Fruit fly (Drosophila melanogaster) whole organism, adult: ENCODE data around the gene qtc.
A peak's percentile ranks its signal among the peaks of the same experiment; 100 is the strongest.

ENCODE experiments used
- CG11617 ChIP-seq: fragments of 200-800 bp; sonication (Bioruptor generic); optimal IDR thresholded peaks from 2 replicates; lab custom pipeline; 2017; ENCODE audit warnings: mild to moderate bottlenecking, missing biosample characterization, missing genetic modification reagents, missing genetic modification characterization
- CG12768 ChIP-seq: fragments of 200-800 bp; sonication (Bioruptor generic); optimal IDR thresholded peaks from 2 replicates; lab custom pipeline; 2017; ENCODE audit warnings: missing biosample characterization, missing genetic modification characterization, mild to moderate bottlenecking, moderate library complexity, missing genetic modification reagents
- CG14711 ChIP-seq: fragments of 200-800 bp; sonication (Bioruptor generic); optimal IDR thresholded peaks from 2 replicates; lab custom pipeline; 2018; ENCODE audit warnings: missing biosample characterization, mild to moderate bottlenecking, missing genetic modification characterization, moderate library complexity
- CG1620 ChIP-seq: fragments of 200-800 bp; sonication (Bioruptor generic); optimal IDR thresholded peaks from 2 replicates; lab custom pipeline; 2016; ENCODE audit warnings: missing biosample characterization, missing genetic modification characterization
- CG33017 ChIP-seq: fragments of 200-800 bp; sonication (Bioruptor generic); optimal IDR thresholded peaks from 2 replicates; lab custom pipeline; 2018; ENCODE audit warnings: missing biosample characterization, mild to moderate bottlenecking, missing genetic modification characterization, moderate library complexity
- CG5204 ChIP-seq: fragments of 200-800 bp; sonication (Bioruptor generic); optimal IDR thresholded peaks from 2 replicates; lab custom pipeline; 2016; ENCODE audit warnings: missing biosample characterization, missing genetic modification characterization
- CG7045 ChIP-seq: fragments of 200-800 bp; sonication (Bioruptor generic); optimal IDR thresholded peaks from 2 replicates; lab custom pipeline; 2017; ENCODE audit warnings: missing biosample characterization, mild to moderate bottlenecking, missing genetic modification characterization
- CG7101 ChIP-seq: fragments of 200-800 bp; sonication (Bioruptor generic); optimal IDR thresholded peaks from 2 replicates; lab custom pipeline; 2018; ENCODE audit warnings: missing biosample characterization, mild to moderate bottlenecking, missing genetic modification characterization, moderate library complexity
- Clk ChIP-seq: fragments of 200-800 bp; sonication (Bioruptor generic); optimal IDR thresholded peaks from 2 replicates; lab custom pipeline; 2017; ENCODE audit warnings: missing biosample characterization, missing genetic modification characterization
- Crg-1 ChIP-seq: fragments of 200-800 bp; sonication (Bioruptor generic); optimal IDR thresholded peaks from 2 replicates; lab custom pipeline; 2016; ENCODE audit warnings: missing biosample characterization, missing genetic modification characterization
- Hr96 ChIP-seq: fragments of 200-800 bp; sonication (Bioruptor generic); optimal IDR thresholded peaks from 2 replicates; lab custom pipeline; 2016; ENCODE audit warnings: missing biosample characterization, missing genetic modification characterization
- Mnt ChIP-seq: fragments of 200-800 bp; sonication (Bioruptor generic); optimal IDR thresholded peaks from 2 replicates; lab custom pipeline; 2016; ENCODE audit warnings: missing biosample characterization, mild to moderate bottlenecking, missing genetic modification characterization
- bab1 ChIP-seq: fragments of 200-800 bp; sonication (Bioruptor generic); optimal IDR thresholded peaks from 3 replicates; lab custom pipeline; 2019; ENCODE audit warnings: missing biosample characterization, mild to moderate bottlenecking, missing genetic modification characterization, moderate library complexity
- cic ChIP-seq: fragments of 200-800 bp; sonication (Bioruptor generic); optimal IDR thresholded peaks from 2 replicates; lab custom pipeline; 2017; ENCODE audit warnings: missing biosample characterization, mild to moderate bottlenecking, missing genetic modification characterization, moderate library complexity
- cnc ChIP-seq, 2 experiments: fragments of >200 bp; optimal IDR thresholded peaks; 2 replicates each; lab custom pipeline; 2017
- kay ChIP-seq: fragments of 200-800 bp; sonication (Bioruptor generic); peaks from one replicate; lab custom pipeline; 2016; ENCODE audit warnings: missing biosample characterization, missing genetic modification characterization, borderline replicate concordance
- ovo ChIP-seq: fragments of 200-800 bp; sonication (Bioruptor generic); optimal IDR thresholded peaks from 2 replicates; lab custom pipeline; 2016; ENCODE audit warnings: missing biosample characterization, missing genetic modification characterization
- pad ChIP-seq: fragments of 200-800 bp; sonication (Bioruptor generic); optimal IDR thresholded peaks from 3 replicates; lab custom pipeline; 2017; ENCODE audit warnings: missing biosample characterization, missing genetic modification characterization, mild to moderate bottlenecking, moderate library complexity, missing genetic modification reagents
- tj ChIP-seq: fragments of 200-800 bp; sonication (Bioruptor generic); optimal IDR thresholded peaks from 3 replicates; lab custom pipeline; 2017; ENCODE audit warnings: missing biosample characterization, mild to moderate bottlenecking, missing genetic modification characterization, moderate library complexity
- toe ChIP-seq: fragments of 200-800 bp; sonication (Bioruptor generic); optimal IDR thresholded peaks from 2 replicates; lab custom pipeline; 2016; ENCODE audit warnings: missing biosample characterization, missing genetic modification characterization

Gene qtc

DNA sequence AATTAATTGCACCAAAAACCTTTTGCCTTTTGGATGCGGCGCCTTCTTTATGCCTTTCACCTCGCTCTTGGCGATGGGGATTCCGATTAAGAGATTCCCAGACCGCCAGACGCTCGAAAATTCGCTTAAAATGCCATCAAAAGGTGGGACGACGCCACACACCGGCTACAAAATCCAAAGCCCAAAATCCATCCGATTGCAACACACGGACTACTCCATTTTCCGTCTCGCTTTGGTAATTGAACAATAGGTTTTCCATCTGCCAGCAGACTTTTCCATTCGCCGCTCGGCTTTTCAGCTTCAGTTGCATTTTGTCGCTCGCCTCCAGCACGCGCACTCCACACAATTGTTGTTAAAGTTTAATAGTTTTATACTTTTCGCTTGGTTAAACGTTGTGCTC lies at the start of gene qtc:
Gene qtc (plus strand): TSS at position 301 of the 400 bp plus-strand sequence.
- TF ChIP-seq toe (GFP tag; lab: Kevin White, UChicago) (no peak), CG14711 (tag; lab: Kevin White, UChicago) (no peak), cic (GFP tag; lab: Kevin White, UChicago) (no peak), CG33017 (tag; lab: Kevin White, UChicago) (no peak), pad (GFP tag; lab: Kevin White, UChicago) (no peak), Mnt (GFP tag; lab: Kevin White, UChicago) (no peak), Hr96 (GFP tag; lab: Kevin White, UChicago) (no peak), CG12768 (no peak), CG11617 (GFP tag; lab: Kevin White, UChicago) (no peak)

dm6 chr2L:5020479-5020878 lies 40.1 kb upstream of the qtc start:
- TF ChIP-seq Clk: no peak
- TF ChIP-seq ovo (GFP tag; lab: Kevin White, UChicago): no peak
- peak; percentile 91 for TF ChIP-seq tj (GFP tag; lab: Kevin White, UChicago)
- TF ChIP-seq kay: no peak
- TF ChIP-seq CG7045 (GFP tag; lab: Kevin White, UChicago): no peak

- TF ChIP-seq kay (no peak), bab1 (no peak), Clk (no peak), ovo (GFP tag; lab: Kevin White, UChicago) (no peak), Crg-1 (no peak), cnc (optimal IDR thresholded peaks at IDR 0.05; lab: Kevin White, UChicago) (no peak)
These were observed 38.0 kb upstream of the qtc start for dm6 chr2L:5022602-5023001.

DNA sequence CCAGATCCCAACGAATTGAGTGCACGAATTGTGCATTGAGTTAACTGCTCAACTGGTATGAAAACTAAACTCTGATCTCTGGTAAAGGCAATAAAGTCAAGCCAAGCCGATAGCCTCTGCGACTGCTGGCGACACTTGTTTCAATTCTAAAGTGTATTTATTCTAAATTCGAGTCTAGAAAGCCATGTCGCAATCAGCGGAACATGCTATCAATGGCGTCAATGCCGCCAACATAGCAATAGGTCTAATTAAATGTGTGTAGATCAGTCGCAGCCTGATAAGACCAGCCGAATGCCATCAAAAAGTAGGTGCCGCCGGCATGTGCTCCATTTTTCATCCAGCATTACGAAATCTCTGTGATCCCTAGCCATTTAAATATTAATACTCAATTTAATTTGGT lies 35.1 kb upstream of the qtc start:
- TF ChIP-seq cic (GFP tag; lab: Kevin White, UChicago) (no peak), Clk (no peak), bab1 (no peak), Crg-1 (no peak), CG7101 (tag; lab: Kevin White, UChicago) (no peak), CG7045 (GFP tag; lab: Kevin White, UChicago) (no peak), kay (no peak), CG1620 (GFP tag; lab: Kevin White, UChicago) (no peak), toe (GFP tag; lab: Kevin White, UChicago) (no peak), Hr96 (GFP tag; lab: Kevin White, UChicago) (no peak), CG11617 (GFP tag; lab: Kevin White, UChicago) (no peak), Mnt (GFP tag; lab: Kevin White, UChicago) (no peak), tj (GFP tag; lab: Kevin White, UChicago) (no peak), CG12768 (no peak)

dm6 chr2L:5027321-5028069 lies 33.1 kb upstream of the qtc start:
- TF ChIP-seq tj (GFP tag; lab: Kevin White, UChicago) (peak; percentile 41), cic (GFP tag; lab: Kevin White, UChicago) (peak; percentile 3), CG1620 (GFP tag; lab: Kevin White, UChicago) (no peak)

- TF ChIP-seq Crg-1 (no peak), CG7101 (tag; lab: Kevin White, UChicago) (no peak), CG12768 (no peak), tj (GFP tag; lab: Kevin White, UChicago) (no peak), CG5204 (GFP tag; lab: Kevin White, UChicago) (no peak), ovo (GFP tag; lab: Kevin White, UChicago) (no peak), Hr96 (GFP tag; lab: Kevin White, UChicago) (no peak), CG1620 (GFP tag; lab: Kevin White, UChicago) (no peak), kay (no peak), bab1 (no peak), CG33017 (tag; lab: Kevin White, UChicago) (no peak), toe (GFP tag; lab: Kevin White, UChicago) (no peak), Mnt (GFP tag; lab: Kevin White, UChicago) (no peak), CG11617 (GFP tag; lab: Kevin White, UChicago) (no peak), pad (GFP tag; lab: Kevin White, UChicago) (no peak)
These were observed 32.5 kb upstream of the qtc start, which contains the start of gene vkg for dm6 chr2L:5028091-5028490. Gene vkg, minus strand, starts transcription at chr2L:5028191.

DNA sequence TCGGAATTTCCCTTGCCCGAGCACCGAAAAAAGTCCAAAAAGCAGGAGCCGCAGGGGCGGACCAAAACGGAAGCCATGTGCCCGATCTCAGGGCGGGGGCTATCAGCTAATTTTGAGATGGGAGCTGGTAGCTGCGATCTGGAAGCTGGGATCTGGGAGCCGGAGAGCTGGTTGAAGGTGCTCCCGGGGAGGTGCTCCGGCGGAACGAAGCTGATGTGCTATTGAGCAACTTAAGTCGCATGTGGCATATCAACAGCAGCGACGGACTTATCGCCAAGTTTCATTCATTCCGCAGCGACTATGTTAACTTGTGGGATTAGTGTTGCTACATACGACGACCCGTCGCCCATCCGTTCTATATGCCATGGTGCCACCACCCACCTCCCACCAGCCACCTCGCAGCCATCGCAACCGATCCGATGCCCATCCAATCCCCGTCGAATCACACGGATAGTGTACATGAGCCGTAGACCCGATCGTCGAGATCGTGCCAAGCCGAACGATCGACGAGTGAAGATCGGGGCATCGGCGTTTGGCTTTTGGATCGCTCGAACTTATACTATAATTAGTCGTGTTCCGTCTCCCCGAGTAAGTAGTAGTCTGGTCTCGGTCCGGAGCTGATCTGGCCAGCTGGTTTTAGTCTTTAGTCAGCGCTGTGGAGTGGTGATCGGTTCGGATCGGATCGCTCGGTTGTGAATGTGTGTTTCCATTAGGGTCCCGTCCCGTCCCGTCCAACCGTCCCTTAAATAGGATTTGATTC lies 31.4 kb upstream of the qtc start, which contains the start of gene Col4a1:
Gene Col4a1 (plus strand): TSS at position 561 of the 760 bp plus-strand sequence.
- TF ChIP-seq Mnt (GFP tag; lab: Kevin White, UChicago): peak; percentile 7
- TF ChIP-seq kay: no peak
- TF ChIP-seq CG12768: peak; percentile 49
- peak; percentile 72 for TF ChIP-seq cic (GFP tag; lab: Kevin White, UChicago)
